Worm (Caenorhabditis elegans) whole organism, mixed stage, embryonic: ENCODE measurements around the gene srsx-39.

ENCODE experiments used
- M03D4.4 ChIP-seq: sonication (generic microtip); optimal IDR thresholded peaks from 2 replicates; lab custom pipeline; 2017; ENCODE audit warnings: mild to moderate bottlenecking, missing genetic modification characterization, missing compliant biosample characterization
- bed-3 ChIP-seq: fragments of 200-800 bp; sonication (Bioruptor generic); optimal IDR thresholded peaks from 3 replicates; lab custom pipeline; 2018; ENCODE audit warnings: mild to moderate bottlenecking, missing genetic modification characterization, moderate library complexity, missing compliant biosample characterization
- blmp-1 ChIP-seq: fragments of 150-350 bp; optimal IDR thresholded peaks from 2 replicates; lab custom pipeline; 2014; ENCODE audit warnings: missing biosample characterization, missing genetic modification characterization
- ceh-39 ChIP-seq: fragments of 150-350 bp; optimal IDR thresholded peaks from 2 replicates; lab custom pipeline; 2014; ENCODE audit warnings: missing biosample characterization, missing genetic modification characterization
- ceh-43 ChIP-seq: fragments of 200-800 bp; sonication (Bioruptor generic); optimal IDR thresholded peaks from 2 replicates; lab custom pipeline; 2018; ENCODE audit warnings: mild to moderate bottlenecking, missing genetic modification characterization, moderate library complexity, missing compliant biosample characterization
- ceh-83 ChIP-seq: fragments of 200-800 bp; sonication (Bioruptor generic); optimal IDR thresholded peaks from 2 replicates; lab custom pipeline; 2018; ENCODE audit warnings: mild to moderate bottlenecking, missing genetic modification characterization, missing compliant biosample characterization
- ces-1 ChIP-seq: fragments of 150-350 bp; optimal IDR thresholded peaks from 2 replicates; lab custom pipeline; 2014; ENCODE audit warnings: missing biosample characterization, missing genetic modification reagents, missing genetic modification characterization
- cnd-1 ChIP-seq: fragments of 200-800 bp; sonication (Bioruptor generic); optimal IDR thresholded peaks from 2 replicates; lab custom pipeline; 2018; ENCODE audit warnings: mild to moderate bottlenecking, missing genetic modification characterization, missing compliant biosample characterization
- drap-1 ChIP-seq: fragments of 200-800 bp; sonication (Bioruptor generic); optimal IDR thresholded peaks from 3 replicates; lab custom pipeline; 2018; ENCODE audit warnings: mild to moderate bottlenecking, missing genetic modification characterization, missing compliant biosample characterization
- elt-1 ChIP-seq: sonication (generic microtip); optimal IDR thresholded peaks from 2 replicates; lab custom pipeline; 2017; ENCODE audit warnings: missing genetic modification characterization, mild to moderate bottlenecking, missing compliant biosample characterization, antibody characterized with exemption, moderate library complexity, borderline replicate concordance; ENCODE audit not compliant: insufficient read depth
- elt-3 ChIP-seq: fragments of 150-350 bp; optimal IDR thresholded peaks from 2 replicates; lab custom pipeline; 2014; ENCODE audit warnings: missing biosample characterization, missing genetic modification characterization
- flh-1 ChIP-seq: fragments of 200-800 bp; sonication (Bioruptor generic); optimal IDR thresholded peaks from 2 replicates; lab custom pipeline; 2018; ENCODE audit warnings: mild to moderate bottlenecking, missing genetic modification characterization, moderate library complexity, missing compliant biosample characterization
- ham-2 ChIP-seq: fragments of 200-800 bp; sonication (Bioruptor generic); optimal IDR thresholded peaks from 2 replicates; lab custom pipeline; 2018; ENCODE audit warnings: mild to moderate bottlenecking, missing genetic modification characterization, missing compliant biosample characterization
- hlh-1 ChIP-seq: fragments of 150-350 bp; optimal IDR thresholded peaks from 2 replicates; lab custom pipeline; 2014; ENCODE audit warnings: missing biosample characterization, missing genetic modification reagents, missing genetic modification characterization
- lin-13 ChIP-seq: fragments of 150-350 bp; optimal IDR thresholded peaks from 2 replicates; lab custom pipeline; 2014; ENCODE audit warnings: missing biosample characterization, missing genetic modification characterization
- lin-32 ChIP-seq: fragments of 200-800 bp; sonication (Bioruptor generic); optimal IDR thresholded peaks from 2 replicates; lab custom pipeline; 2018; ENCODE audit warnings: mild to moderate bottlenecking, missing genetic modification characterization, missing compliant biosample characterization
- lsy-2 ChIP-seq: fragments of 150-350 bp; optimal IDR thresholded peaks from 2 replicates; lab custom pipeline; 2014; ENCODE audit warnings: missing biosample characterization, missing genetic modification characterization
- mep-1 ChIP-seq: fragments of 150-350 bp; optimal IDR thresholded peaks from 2 replicates; lab custom pipeline; 2017; ENCODE audit warnings: missing biosample characterization, missing genetic modification reagents, missing genetic modification characterization, inconsistent platforms
- mls-2 ChIP-seq: sonication (generic microtip); optimal IDR thresholded peaks from 2 replicates; lab custom pipeline; 2016; ENCODE audit warnings: mild to moderate bottlenecking, missing genetic modification characterization, moderate library complexity, missing compliant biosample characterization
- nhr-12 ChIP-seq: fragments of 150-350 bp; optimal IDR thresholded peaks from 2 replicates; lab custom pipeline; 2014; ENCODE audit warnings: missing biosample characterization, missing genetic modification characterization
- nhr-2 ChIP-seq: fragments of 150-350 bp; optimal IDR thresholded peaks from 2 replicates; lab custom pipeline; 2014; ENCODE audit warnings: missing biosample characterization, missing genetic modification characterization
- nhr-237 ChIP-seq: fragments of 150-350 bp; optimal IDR thresholded peaks from 2 replicates; lab custom pipeline; 2014; ENCODE audit warnings: missing biosample characterization, missing genetic modification characterization
- nhr-76 ChIP-seq: sonication (generic microtip); optimal IDR thresholded peaks from 2 replicates; lab custom pipeline; 2017; ENCODE audit warnings: missing biosample characterization, missing genetic modification characterization
- sem-2 ChIP-seq: fragments of 200-800 bp; sonication (Bioruptor generic); optimal IDR thresholded peaks from 2 replicates; lab custom pipeline; 2018; ENCODE audit warnings: mild to moderate bottlenecking, missing genetic modification characterization, missing compliant biosample characterization
- snpc-4 ChIP-seq: fragments of 150-350 bp; optimal IDR thresholded peaks from 2 replicates; lab custom pipeline; 2014; ENCODE audit warnings: missing biosample characterization, missing genetic modification characterization
- sptf-1 ChIP-seq: sonication (generic microtip); optimal IDR thresholded peaks from 2 replicates; lab custom pipeline; 2017; ENCODE audit warnings: mild to moderate bottlenecking, missing genetic modification characterization, moderate library complexity, missing compliant biosample characterization
- unc-39 ChIP-seq: fragments of 150-350 bp; optimal IDR thresholded peaks from 2 replicates; lab custom pipeline; 2014; ENCODE audit warnings: missing biosample characterization, missing genetic modification characterization
- zip-8 ChIP-seq: fragments of 150-350 bp; optimal IDR thresholded peaks from 2 replicates; lab custom pipeline; 2014; ENCODE audit warnings: missing biosample characterization, missing genetic modification characterization
- ztf-11 ChIP-seq: fragments of 150-350 bp; optimal IDR thresholded peaks from 2 replicates; lab custom pipeline; 2014; ENCODE audit warnings: missing biosample characterization, missing genetic modification characterization

srsx-39 gene

ce11 chrV:15290995-15291394 lies 34.4 kb upstream of the srsx-39 start, which contains the start of gene cyp-34A2:
cyp-34A2 (minus strand) TSS chrV:15291095.
- TF ChIP-seq ceh-83 (GFP tag; lab: Kevin White, UChicago) (no peak), ztf-11 (tag; lab: Kevin White, UChicago) (no peak), unc-39 (tag; lab: Kevin White, UChicago) (no peak), nhr-76 (tag; lab: Kevin White, UChicago) (no peak), sem-2 (GFP tag; lab: Kevin White, UChicago) (no peak), hlh-1 (no peak), ceh-43 (GFP tag; lab: Kevin White, UChicago) (no peak), ces-1 (GFP tag; lab: Kevin White, UChicago) (no peak), nhr-2 (tag; lab: Kevin White, UChicago) (no peak), ham-2 (GFP tag; lab: Kevin White, UChicago) (no peak), nhr-12 (no peak), M03D4.4 (tag; lab: Kevin White, UChicago) (no peak), zip-8 (tag; lab: Kevin White, UChicago) (no peak), lin-13 (tag; lab: Kevin White, UChicago) (no peak), ceh-39 (tag; lab: Kevin White, UChicago) (no peak)

- no peak for TF ChIP-seq nhr-76 (tag; lab: Kevin White, UChicago)
- TF ChIP-seq nhr-237 (tag; lab: Kevin White, UChicago): no peak
- TF ChIP-seq hlh-1: no peak
- no peak for TF ChIP-seq elt-3 (tag; lab: Kevin White, UChicago)
- no peak for TF ChIP-seq mls-2 (tag; lab: Kevin White, UChicago)
- no peak for TF ChIP-seq cnd-1
- no peak for TF ChIP-seq nhr-12
- TF ChIP-seq lsy-2 (tag; lab: Kevin White, UChicago): no peak
- TF ChIP-seq nhr-2 (tag; lab: Kevin White, UChicago): no peak
- no peak for TF ChIP-seq snpc-4 (tag; lab: Kevin White, UChicago)
- TF ChIP-seq, all 35 proteins: peak for 0
Measured at ce11 chrV:15287856-15288255, 31.3 kb upstream of the srsx-39 start, which contains the start of gene cyp-34A1. cyp-34A1 (minus strand) TSS chrV:15287956.

ce11 chrV:15285984-15286383 lies 29.4 kb upstream of the srsx-39 start:
- TF ChIP-seq nhr-76 (tag; lab: Kevin White, UChicago) (no peak), mls-2 (tag; lab: Kevin White, UChicago) (no peak), lin-13 (tag; lab: Kevin White, UChicago) (no peak), bed-3 (no peak), elt-3 (tag; lab: Kevin White, UChicago) (no peak), nhr-2 (tag; lab: Kevin White, UChicago) (no peak), mep-1 (no peak), flh-1 (no peak), ham-2 (GFP tag; lab: Kevin White, UChicago) (no peak), ceh-43 (GFP tag; lab: Kevin White, UChicago) (no peak), ces-1 (GFP tag; lab: Kevin White, UChicago) (no peak), elt-1 (tag; lab: Kevin White, UChicago) (no peak), zip-8 (tag; lab: Kevin White, UChicago) (no peak), lin-32 (GFP tag; lab: Kevin White, UChicago) (no peak)

ce11 chrV:15281279-15281949 lies 24.8 kb upstream of the srsx-39 start, which contains the start of the genes srw-19 and srx-51:
srw-19 (minus strand) TSS chrV:15281379.
srx-51 (plus strand) TSS chrV:15281899.
- TF ChIP-seq sem-2 (GFP tag; lab: Kevin White, UChicago): no peak
- no peak for TF ChIP-seq drap-1 (GFP tag; lab: Kevin White, UChicago)
- TF ChIP-seq nhr-2 (tag; lab: Kevin White, UChicago): no peak
- no peak for TF ChIP-seq lin-32 (GFP tag; lab: Kevin White, UChicago)
- TF ChIP-seq ceh-83 (GFP tag; lab: Kevin White, UChicago): no peak

ce11 chrV:15276915-15277314 lies 20.3 kb upstream of the srsx-39 start, which contains the start of gene srw-17:
srw-17 (minus strand) TSS chrV:15277015.
- no peak for TF ChIP-seq sptf-1 (tag; lab: Kevin White, UChicago)
- TF ChIP-seq blmp-1: no peak
- no peak for TF ChIP-seq ceh-39 (tag; lab: Kevin White, UChicago)
- TF ChIP-seq snpc-4 (tag; lab: Kevin White, UChicago): no peak
